ENCODE assay signal across 2 worm cellular contexts in the genomic region with DNA sequence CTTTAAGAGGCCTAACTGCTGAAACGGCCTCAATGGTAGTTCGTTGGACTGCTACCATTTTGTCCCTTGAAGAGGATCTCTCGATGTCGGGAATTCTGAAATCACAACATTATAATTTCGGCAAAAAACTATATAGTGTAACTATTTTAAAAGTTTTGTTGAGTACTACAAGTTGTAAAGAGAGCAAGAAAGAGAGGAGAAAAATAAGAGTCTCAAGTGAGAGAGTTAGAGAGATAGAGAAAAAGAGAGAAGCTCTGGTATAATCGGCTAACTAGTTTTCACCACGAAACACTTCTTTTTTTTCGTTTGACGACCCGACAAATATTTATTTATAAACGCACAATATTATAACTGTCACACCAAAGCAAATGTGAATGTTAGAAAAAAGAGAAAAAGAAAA.
TF ChIP-seq lines count a peak whose summit lies in the region.

vab-9 (minus strand) TSS at position 101 of the 400 bp plus-strand sequence.

TF ChIP-seq in whole organism, L3 larva, 47 proteins besides CTCF, POLR2A, EP300 and RAD21:
- TF ChIP-seq pha-4 (tag; optimal IDR thresholded peaks at IDR 0.05; lab: Kevin White, UChicago) (peak; percentile 46), ceh-28 (tag; optimal IDR thresholded peaks at IDR 0.05; lab: Kevin White, UChicago) (no peak), jun-1 (tag; optimal IDR thresholded peaks at IDR 0.05; lab: Kevin White, UChicago) (no peak), nhr-77 (tag; optimal IDR thresholded peaks at IDR 0.05; lab: Kevin White, UChicago) (no peak), nhr-25 (tag; optimal IDR thresholded peaks at IDR 0.05; lab: Kevin White, UChicago) (no peak), unc-39 (tag; optimal IDR thresholded peaks at IDR 0.05; lab: Kevin White, UChicago) (no peak)

TF ChIP-seq in whole organism, mixed stage, embryonic, 35 proteins besides CTCF, POLR2A, EP300 and RAD21:
- TF ChIP-seq nhr-76 (tag; optimal IDR thresholded peaks at IDR 0.05; lab: Kevin White, UChicago), result no peak
- no peak for TF ChIP-seq nhr-28 (tag; optimal IDR thresholded peaks at IDR 0.05; lab: Kevin White, UChicago)
- peak; percentile 51 for TF ChIP-seq ces-1 (GFP tag; optimal IDR thresholded peaks at IDR 0.05; lab: Kevin White, UChicago)
- no peak for TF ChIP-seq drap-1 (GFP tag; optimal IDR thresholded peaks at IDR 0.05; lab: Kevin White, UChicago)

Comparison
In these comparisons a context has a peak if more than half of its experiments do, and no peak if none do; other contexts are left out.
1. Of the 11 proteins assayed by ChIP-seq in both whole organism, L3 larva and whole organism, mixed stage, embryonic: peak only in whole organism, L3 larva: pha-4; only in whole organism, mixed stage, embryonic: none; in both: none; in neither: 10.